Fruit fly (Drosophila melanogaster): ENCODE results near the gene GILT2.
A peak's percentile ranks its signal among the peaks of the same experiment; 100 is the strongest.

GILT2 gene

dm6 chr3R:23678349-23679193, at the start of gene GILT2:
TSS of gene GILT2 (plus strand) at chr3R:23678895.
- TF ChIP-seq CG8478 (optimal IDR thresholded peaks at IDR 0.05) = no peak
- no peak for TF ChIP-seq CTCF (optimal IDR thresholded peaks at IDR 0.05)

dm6 chr3R:23629572-23629971, 49.1 kb upstream of the GILT2 start:
- TF ChIP-seq CG8478 (optimal IDR thresholded peaks at IDR 0.05) (no peak), CTCF (optimal IDR thresholded peaks at IDR 0.05) (no peak)

- TF ChIP-seq CG8478 (optimal IDR thresholded peaks at IDR 0.05) (no peak), CTCF (optimal IDR thresholded peaks at IDR 0.05) (peak; percentile 40 to 56)
Measured at dm6 chr3R:23634789-23635188, 43.9 kb upstream of the GILT2 start.

- no peak for TF ChIP-seq CG8478 (optimal IDR thresholded peaks at IDR 0.05)
- TF ChIP-seq CTCF (optimal IDR thresholded peaks at IDR 0.05) = no peak
Measured at dm6 chr3R:23637277-23637676, 41.4 kb upstream of the GILT2 start.

dm6 chr3R:23638351-23638750, 40.3 kb upstream of the GILT2 start:
- TF ChIP-seq CTCF (optimal IDR thresholded peaks at IDR 0.05) (no peak), CG8478 (optimal IDR thresholded peaks at IDR 0.05) (no peak)

- TF ChIP-seq CG8478 (optimal IDR thresholded peaks at IDR 0.05) (no peak), CTCF (optimal IDR thresholded peaks at IDR 0.05) (no peak)
Measured at dm6 chr3R:23639583-23639982, 39.1 kb upstream of the GILT2 start.

- no peak for TF ChIP-seq CG8478 (optimal IDR thresholded peaks at IDR 0.05)
- TF ChIP-seq CTCF (optimal IDR thresholded peaks at IDR 0.05) = no peak
Measured at dm6 chr3R:23642836-23643235, 35.9 kb upstream of the GILT2 start.

dm6 chr3R:23646183-23646582, 32.5 kb upstream of the GILT2 start:
- TF ChIP-seq CTCF (optimal IDR thresholded peaks at IDR 0.05) (no peak), CG8478 (optimal IDR thresholded peaks at IDR 0.05) (no peak)

- TF ChIP-seq CTCF (optimal IDR thresholded peaks at IDR 0.05) (no peak), CG8478 (optimal IDR thresholded peaks at IDR 0.05) (no peak)
Measured at dm6 chr3R:23649831-23650230, 28.9 kb upstream of the GILT2 start.

- TF ChIP-seq CTCF (optimal IDR thresholded peaks at IDR 0.05) (no peak), CG8478 (optimal IDR thresholded peaks at IDR 0.05) (no peak)
Measured at dm6 chr3R:23652525-23653108, 26.1 kb upstream of the GILT2 start.

dm6 chr3R:23655501-23655900, 23.2 kb upstream of the GILT2 start:
- TF ChIP-seq CTCF (optimal IDR thresholded peaks at IDR 0.05) (no peak), CG8478 (optimal IDR thresholded peaks at IDR 0.05) (no peak)

dm6 chr3R:23657357-23658318, 21.1 kb upstream of the GILT2 start:
- TF ChIP-seq CTCF (optimal IDR thresholded peaks at IDR 0.05) = peak; percentile 79 to 80
- TF ChIP-seq CG8478 (optimal IDR thresholded peaks at IDR 0.05) = no peak

- TF ChIP-seq CTCF (optimal IDR thresholded peaks at IDR 0.05) = no peak
- TF ChIP-seq CG8478 (optimal IDR thresholded peaks at IDR 0.05) = no peak
Measured at dm6 chr3R:23658948-23659347, 19.7 kb upstream of the GILT2 start.

- no peak for TF ChIP-seq CG8478 (optimal IDR thresholded peaks at IDR 0.05)
- no peak for TF ChIP-seq CTCF (optimal IDR thresholded peaks at IDR 0.05)
Measured at dm6 chr3R:23659598-23659997, 19.1 kb upstream of the GILT2 start.

dm6 chr3R:23662782-23663181, 15.9 kb upstream of the GILT2 start:
- TF ChIP-seq CTCF (optimal IDR thresholded peaks at IDR 0.05) (no peak), CG8478 (optimal IDR thresholded peaks at IDR 0.05) (no peak)

Data from S2 (cell line).